Fruit fly (Drosophila melanogaster) whole organism, embryonic: ENCODE measurements around the gene CG43293.
A peak's percentile ranks its signal among the peaks of the same experiment; 100 is the strongest.

Experiments
- Ada2b ChIP-seq: fragments of 200-800 bp; sonication (Bioruptor generic); IDR thresholded peaks from 2 replicates; pipeline ENCODE4 v1.3.6; 2022; ENCODE audit warnings: missing biosample characterization, missing genetic modification characterization
- CG10209 ChIP-seq: fragments of 200-800 bp; sonication (Bioruptor generic); optimal IDR thresholded peaks from 3 replicates; lab custom pipeline; 2017; ENCODE audit warnings: missing biosample characterization, mild to moderate bottlenecking, missing genetic modification characterization, missing genetic modification reagents
- CG10543 ChIP-seq: fragments of 200-800 bp; sonication (Bioruptor generic); optimal IDR thresholded peaks from 3 replicates; lab custom pipeline; 2017; ENCODE audit warnings: missing biosample characterization, mild to moderate bottlenecking, missing genetic modification characterization, moderate library complexity
- CG11398 ChIP-seq: fragments of 200-800 bp; sonication (Bioruptor generic); optimal IDR thresholded peaks from 2 replicates; lab custom pipeline; 2016; ENCODE audit warnings: missing biosample characterization, missing genetic modification characterization
- CG11695 ChIP-seq: fragments of 200-800 bp; sonication (Bioruptor generic); IDR thresholded peaks from 3 replicates; pipeline ENCODE4 v1.3.6; 2022; ENCODE audit warnings: missing biosample characterization, missing genetic modification characterization
- CG12236 ChIP-seq: fragments of 200-800 bp; sonication (Bioruptor generic); optimal IDR thresholded peaks from 2 replicates; lab custom pipeline; 2016; ENCODE audit warnings: missing biosample characterization, missing genetic modification characterization
- CG14667 ChIP-seq: fragments of 200-800 bp; sonication (Bioruptor generic); IDR thresholded peaks from 2 replicates; pipeline ENCODE4 v1.3.6; 2022; ENCODE audit warnings: missing biosample characterization, missing genetic modification characterization
- CG14860 ChIP-seq: fragments of 200-800 bp; sonication (Bioruptor generic); IDR thresholded peaks from 3 replicates; pipeline ENCODE4 v1.3.6; 2022; ENCODE audit warnings: missing biosample characterization, missing genetic modification characterization; ENCODE audit not compliant: partially characterized antibody
- CG15073 ChIP-seq: fragments of 200-800 bp; sonication (Bioruptor generic); optimal IDR thresholded peaks from 2 replicates; lab custom pipeline; 2016; ENCODE audit warnings: missing biosample characterization, missing genetic modification characterization
- CG15601 ChIP-seq: fragments of 200-800 bp; sonication (Bioruptor generic); optimal IDR thresholded peaks from 3 replicates; lab custom pipeline; 2019; ENCODE audit warnings: missing biosample characterization, mild to moderate bottlenecking, missing genetic modification characterization, moderate library complexity
- CG18011 ChIP-seq: fragments of 200-800 bp; sonication (Bioruptor generic); optimal IDR thresholded peaks from 2 replicates; lab custom pipeline; 2017; ENCODE audit warnings: missing biosample characterization, missing genetic modification characterization, mild to moderate bottlenecking, moderate library complexity, missing genotype
- CG18262 ChIP-seq: fragments of 200-800 bp; optimal IDR thresholded peaks from 3 replicates; lab custom pipeline; 2019; ENCODE audit warnings: missing biosample characterization, mild to moderate bottlenecking, missing genetic modification characterization, moderate library complexity
- CG18476 ChIP-seq: fragments of 200-800 bp; sonication (Bioruptor generic); optimal IDR thresholded peaks from 2 replicates; lab custom pipeline; 2016; ENCODE audit warnings: missing biosample characterization, mild to moderate bottlenecking, missing genetic modification characterization
- CG18764 ChIP-seq: fragments of 200-800 bp; sonication (Bioruptor generic); optimal IDR thresholded peaks from 3 replicates; lab custom pipeline; 2016; ENCODE audit warnings: missing biosample characterization, missing genetic modification characterization
- CG32767 ChIP-seq: fragments of 200-800 bp; sonication (Bioruptor generic); IDR thresholded peaks from 2 replicates; pipeline ENCODE4 v1.3.6; 2022; ENCODE audit warnings: missing biosample characterization, missing genetic modification characterization
- CG3726 ChIP-seq: fragments of 200-800 bp; sonication (Bioruptor generic); IDR thresholded peaks from 3 replicates; pipeline ENCODE4, ENCODE4 v1.3.6; 2022; ENCODE audit warnings: missing biosample characterization, missing genetic modification characterization
- CG3838 ChIP-seq: fragments of 200-800 bp; sonication (Bioruptor generic); optimal IDR thresholded peaks from 3 replicates; lab custom pipeline; 2016; ENCODE audit warnings: missing biosample characterization, missing genetic modification characterization
- CG4617 ChIP-seq: fragments of 200-800 bp; sonication (Bioruptor generic); optimal IDR thresholded peaks from 3 replicates; lab custom pipeline; 2016; ENCODE audit warnings: missing biosample characterization, missing genetic modification characterization, borderline replicate concordance
- CG7271 ChIP-seq: fragments of 200-800 bp; sonication (Bioruptor generic); optimal IDR thresholded peaks from 2 replicates; lab custom pipeline; 2018; ENCODE audit warnings: missing biosample characterization, mild to moderate bottlenecking, missing genetic modification characterization, moderate library complexity
- CG7928 ChIP-seq: fragments of 200-800 bp; sonication (Bioruptor generic); optimal IDR thresholded peaks from 2 replicates; lab custom pipeline; 2017; ENCODE audit warnings: missing biosample characterization, mild to moderate bottlenecking, missing genetic modification characterization
- CG8290 ChIP-seq, 3 experiments: fragments of 200-800 bp; sonication (Bioruptor generic); optimal IDR thresholded peaks; 2 replicates each; lab custom pipeline; 2016 to 2019; ENCODE audit warnings: missing biosample characterization in 3 of 3, missing genetic modification characterization in 3 of 3, mild to moderate bottlenecking in 2 of 3, moderate library complexity in 1 of 3
- CG8359 ChIP-seq: fragments of 200-800 bp; sonication (Bioruptor generic); optimal IDR thresholded peaks from 2 replicates; lab custom pipeline; 2017; ENCODE audit warnings: missing biosample characterization, mild to moderate bottlenecking, missing genetic modification characterization, borderline replicate concordance
- CG8478 ChIP-seq: fragments of >200 bp; optimal IDR thresholded peaks from 2 replicates; lab custom pipeline; 2018
- CG9609 ChIP-seq: fragments of 200-800 bp; sonication (Bioruptor generic); optimal IDR thresholded peaks from 3 replicates; lab custom pipeline; 2016; ENCODE audit warnings: missing biosample characterization, missing genetic modification characterization
- Dll ChIP-seq: fragments of 200-800 bp; sonication (Bioruptor generic); IDR thresholded peaks from 4 replicates; pipeline ENCODE4 v1.3.6; 2022; ENCODE audit warnings: missing biosample characterization, missing genetic modification characterization; ENCODE audit not compliant: partially characterized antibody
- Fer3 ChIP-seq: fragments of 200-800 bp; sonication (Bioruptor generic); optimal IDR thresholded peaks from 2 replicates; lab custom pipeline; 2018; ENCODE audit warnings: missing biosample characterization, mild to moderate bottlenecking, missing genetic modification characterization, moderate library complexity
- Gsc ChIP-seq: fragments of 200-800 bp; sonication (Bioruptor generic); IDR thresholded peaks from 2 replicates; pipeline ENCODE4 v1.3.6; 2022; ENCODE audit warnings: missing biosample characterization, missing genetic modification characterization
- Gug ChIP-seq: fragments of 200-800 bp; sonication (Bioruptor generic); IDR thresholded peaks from 4 replicates; pipeline ENCODE4 v1.3.6; 2022; ENCODE audit warnings: missing biosample characterization, missing genetic modification characterization
- Lpt ChIP-seq: fragments of >200 bp; optimal IDR thresholded peaks from 2 replicates; lab custom pipeline; 2018; ENCODE audit warnings: missing biosample characterization, missing genetic modification characterization
- Nf-YC ChIP-seq: fragments of 200-800 bp; optimal IDR thresholded peaks from 3 replicates; lab custom pipeline; 2019; ENCODE audit warnings: missing biosample characterization, mild to moderate bottlenecking, missing genetic modification characterization, moderate library complexity
- PHDP ChIP-seq: fragments of 200-800 bp; sonication (Bioruptor generic); optimal IDR thresholded peaks from 3 replicates; lab custom pipeline; 2018; ENCODE audit warnings: missing biosample characterization, mild to moderate bottlenecking, missing genetic modification characterization, moderate library complexity
- Ptx1 ChIP-seq: fragments of 200-800 bp; sonication (Bioruptor generic); IDR thresholded peaks from 2 replicates; pipeline ENCODE4 v1.3.6; 2022; ENCODE audit warnings: missing biosample characterization, missing genetic modification characterization
- Sox100B ChIP-seq: fragments of 200-800 bp; sonication (Bioruptor generic); optimal IDR thresholded peaks from 3 replicates; lab custom pipeline; 2018; ENCODE audit warnings: missing biosample characterization, mild to moderate bottlenecking, missing genetic modification characterization
- Stat92E ChIP-seq, 3 experiments: fragments of >200 bp in 2 of 3; fragments of 200-800 bp in 1 of 3; sonication (Bioruptor generic) in 1 of 3; optimal IDR thresholded peaks; 2 replicates each; lab custom pipeline; 2017 to 2019; ENCODE audit warnings: missing biosample characterization in 3 of 3, missing genetic modification characterization in 3 of 3, mild to moderate bottlenecking in 1 of 3, moderate library complexity in 1 of 3
- cad ChIP-seq: fragments of >200 bp; optimal IDR thresholded peaks from 2 replicates; lab custom pipeline; 2017; ENCODE audit warnings: missing biosample characterization, missing genetic modification characterization
- chif ChIP-seq, 2 experiments: fragments of 200-800 bp; sonication (Bioruptor generic); optimal IDR thresholded peaks; 3 replicates each; lab custom pipeline; 2016; ENCODE audit warnings: missing biosample characterization in 2 of 2, missing genetic modification characterization in 2 of 2
- dimm ChIP-seq: fragments of 200-800 bp; sonication (Bioruptor generic); IDR thresholded peaks from 2 replicates; pipeline ENCODE4 v1.3.6; 2022; ENCODE audit warnings: missing biosample characterization, missing genetic modification characterization
- ewg ChIP-seq: fragments of 200-800 bp; sonication (Bioruptor generic); optimal IDR thresholded peaks from 3 replicates; lab custom pipeline; 2017; ENCODE audit warnings: mild to moderate bottlenecking, missing biosample characterization, missing genetic modification reagents, missing genetic modification characterization
- fd64A ChIP-seq: fragments of 200-800 bp; sonication (Bioruptor generic); optimal IDR thresholded peaks from 3 replicates; lab custom pipeline; 2018; ENCODE audit warnings: missing biosample characterization, mild to moderate bottlenecking, missing genetic modification characterization
- gcm ChIP-seq: fragments of 200-800 bp; sonication (Bioruptor generic); optimal IDR thresholded peaks from 2 replicates; lab custom pipeline; 2019; ENCODE audit warnings: missing biosample characterization, mild to moderate bottlenecking, missing genetic modification characterization, moderate library complexity
- hbn ChIP-seq: fragments of 200-800 bp; sonication (Bioruptor generic); IDR thresholded peaks from 2 replicates; pipeline ENCODE4 v1.3.6; 2022; ENCODE audit warnings: missing biosample characterization, missing genetic modification characterization; ENCODE audit not compliant: partially characterized antibody
- mam ChIP-seq: fragments of 200-800 bp; sonication (Bioruptor generic); optimal IDR thresholded peaks from 3 replicates; lab custom pipeline; 2016; ENCODE audit warnings: missing biosample characterization, missing genetic modification characterization
- nerfin-1 ChIP-seq: fragments of 200-800 bp; sonication (Bioruptor generic); optimal IDR thresholded peaks from 3 replicates; lab custom pipeline; 2019; ENCODE audit warnings: missing biosample characterization, mild to moderate bottlenecking, missing genetic modification characterization, moderate library complexity
- pita ChIP-seq: fragments of 200-800 bp; sonication (Bioruptor generic); optimal IDR thresholded peaks from 2 replicates; lab custom pipeline; 2017; ENCODE audit warnings: missing biosample characterization, mild to moderate bottlenecking, missing genetic modification characterization
- row ChIP-seq: fragments of 200-800 bp; sonication (Bioruptor generic); IDR thresholded peaks from 3 replicates; pipeline ENCODE4 v1.3.6; 2022; ENCODE audit warnings: missing biosample characterization, missing genetic modification characterization
- sim ChIP-seq: fragments of 200-800 bp; sonication (Bioruptor generic); IDR thresholded peaks from 2 replicates; pipeline ENCODE4 v1.3.6; 2022; ENCODE audit warnings: missing biosample characterization, missing genetic modification characterization
- ssp ChIP-seq: fragments of 200-800 bp; sonication (Bioruptor generic); IDR thresholded peaks from 2 replicates; pipeline ENCODE4 v1.3.6; 2022; ENCODE audit warnings: missing biosample characterization, missing genetic modification characterization
- tgo ChIP-seq: fragments of 200-800 bp; sonication (Bioruptor generic); IDR thresholded peaks from 3 replicates; pipeline ENCODE4 v1.3.6; 2022; ENCODE audit warnings: missing biosample characterization, missing genetic modification characterization
- vvl ChIP-seq: fragments of 200-800 bp; sonication (Bioruptor generic); IDR thresholded peaks from 2 replicates; pipeline ENCODE4 v1.3.6; 2022; ENCODE audit warnings: missing biosample characterization, missing genetic modification characterization
- wdn ChIP-seq: fragments of 200-800 bp; sonication (Bioruptor generic); IDR thresholded peaks from 2 replicates; pipeline ENCODE4 v1.3.6; 2022; ENCODE audit warnings: missing biosample characterization, missing genetic modification characterization

The CG43293 gene

dm6 chr3L:6184884-6185438 lies at the start of gene CG43293, which contains the start of gene D19B (continued):
- TF ChIP-seq PHDP (peak; percentile 88), pita (GFP tag; lab: Kevin White, UChicago) (no peak), CG18476 (GFP tag; lab: Kevin White, UChicago) (peak; percentile 74), cad (GFP tag; lab: Kevin White, UChicago) (no peak), Ada2b (GFP tag; lab: Robert Waterston, UW) (peak; percentile 90), ssp (GFP tag; lab: Robert Waterston, UW) (peak; percentile 60), CG18011 (GFP tag; lab: Kevin White, UChicago) (peak; percentile 82), dimm (GFP tag; lab: Robert Waterston, UW) (peak; percentile 73), CG8359 (GFP tag; lab: Kevin White, UChicago) (peak; percentile 25), CG12236 (GFP tag; lab: Kevin White, UChicago) (peak; percentile 64), Gug (GFP tag; lab: Robert Waterston, UW) (peak; percentile 97), CG4617 (GFP tag; lab: Kevin White, UChicago) (peak; percentile 82), CG8290 (GFP tag; optimal IDR thresholded peaks at IDR 0.05; lab: Kevin White, UChicago) (peak; percentile 74), CG8290 (tag; optimal IDR thresholded peaks at IDR 0.05; lab: Kevin White, UChicago) (peak in 1 of 2 experiments; percentile 98), wdn (GFP tag; lab: Robert Waterston, UW) (peak; percentile 87), CG11695 (GFP tag; lab: Robert Waterston, UW) (peak; percentile 90), CG3726 (GFP tag; lab: Robert Waterston, UW) (peak; percentile 87), CG18764 (peak; percentile 85), Nf-YC (tag; lab: Kevin White, UChicago) (peak; percentile 72), Sox100B (GFP tag; lab: Kevin White, UChicago) (peak; percentile 85), CG9609 (peak; percentile 87), CG15073 (GFP tag; lab: Kevin White, UChicago) (peak; percentile 54), Dll (GFP tag; lab: Robert Waterston, UW) (peak; percentile 65; the same call in 2 of the 4 replicates), CG8478 (lab: Kevin White, UChicago) (peak; percentile 77), CG15601 (tag; lab: Kevin White, UChicago) (peak; percentile 73), vvl (GFP tag; lab: Robert Waterston, UW) (peak; percentile 93), CG11398 (GFP tag; lab: Kevin White, UChicago) (peak; percentile 64), hbn (GFP tag; lab: Robert Waterston, UW) (peak; percentile 45; the same call in 1 of the 2 replicates), ewg (GFP tag; lab: Kevin White, UChicago) (peak; percentile 90), CG7928 (GFP tag; lab: Kevin White, UChicago) (peak; percentile 61), tgo (GFP tag; lab: Robert Waterston, UW) (peak; percentile 92), mam (GFP tag; lab: Kevin White, UChicago) (peak; percentile 94), gcm (peak; percentile 83), Fer3 (peak; percentile 89), CG14667 (GFP tag; lab: Robert Waterston, UW) (peak; percentile 77), CG3838 (GFP tag; lab: Kevin White, UChicago) (peak; percentile 71), CG10209 (GFP tag; lab: Kevin White, UChicago) (peak; percentile 91), CG7271 (tag; lab: Kevin White, UChicago) (no peak), nerfin-1 (tag; lab: Kevin White, UChicago) (peak; percentile 58), Ptx1 (GFP tag; lab: Robert Waterston, UW) (peak; percentile 94), fd64A (GFP tag; lab: Kevin White, UChicago) (peak; percentile 64), Stat92E (GFP tag; optimal IDR thresholded peaks at IDR 0.05; lab: Kevin White, UChicago) (no peak), CG32767 (GFP tag; lab: Robert Waterston, UW) (peak; percentile 84), Gsc (GFP tag; lab: Robert Waterston, UW) (no peak), Lpt (GFP tag; lab: Kevin White, UChicago) (no peak), sim (GFP tag; lab: Robert Waterston, UW) (peak; percentile 69), CG18262 (tag; lab: Kevin White, UChicago) (peak; percentile 85), CG10543 (GFP tag; lab: Kevin White, UChicago) (peak; percentile 78), CG14860 (no peak), row (GFP tag; lab: Robert Waterston, UW) (peak; percentile 98), chif (GFP tag; optimal IDR thresholded peaks at IDR 0.05; lab: Kevin White, UChicago) (peak; percentile 80 to 87)
